Worm (Caenorhabditis elegans) whole organism, late embryonic: Measurements from ENCODE around the gene Y6E2A.10.

Source experiments
- F13H6.1 ChIP-seq: sonication (generic microtip); optimal IDR thresholded peaks from 2 replicates; lab custom pipeline; 2016; ENCODE audit warnings: missing genetic modification characterization, missing compliant biosample characterization
- ceh-19 ChIP-seq: fragments of 200-800 bp; sonication (Bioruptor generic); optimal IDR thresholded peaks from 2 replicates; lab custom pipeline; 2018; ENCODE audit warnings: mild to moderate bottlenecking, missing genetic modification characterization, missing compliant biosample characterization
- elt-4 ChIP-seq: sonication (generic microtip); optimal IDR thresholded peaks from 2 replicates; lab custom pipeline; 2016; ENCODE audit warnings: missing genetic modification characterization, missing compliant biosample characterization
- fax-1 ChIP-seq: sonication (generic microtip); optimal IDR thresholded peaks from 2 replicates; lab custom pipeline; 2016; ENCODE audit warnings: missing genotype, missing genetic modification characterization, missing compliant biosample characterization
- fkh-10 ChIP-seq: fragments of 150-350 bp; optimal IDR thresholded peaks from 2 replicates; lab custom pipeline; 2014; ENCODE audit warnings: missing biosample characterization, missing genetic modification reagents, missing genetic modification characterization
- hlh-13 ChIP-seq: fragments of 200-800 bp; sonication (Bioruptor generic); optimal IDR thresholded peaks from 2 replicates; lab custom pipeline; 2018; ENCODE audit warnings: mild to moderate bottlenecking, missing genetic modification characterization, missing compliant biosample characterization
- hlh-6 ChIP-seq: sonication (generic microtip); optimal IDR thresholded peaks from 2 replicates; lab custom pipeline; 2016; ENCODE audit warnings: missing genotype, missing genetic modification characterization, missing compliant biosample characterization
- pag-3 ChIP-seq: sonication (generic microtip); optimal IDR thresholded peaks from 2 replicates; lab custom pipeline; 2016; ENCODE audit warnings: missing compliant biosample characterization, missing genetic modification characterization, borderline replicate concordance
- pha-4 ChIP-seq: fragments of 150-350 bp; optimal IDR thresholded peaks from 2 replicates; lab custom pipeline; 2018; ENCODE audit warnings: missing biosample characterization, missing genetic modification reagents, missing genetic modification characterization
- pqm-1 ChIP-seq: sonication (generic microtip); optimal IDR thresholded peaks from 2 replicates; lab custom pipeline; 2016; ENCODE audit warnings: missing genetic modification characterization, missing compliant biosample characterization
- tbx-2 ChIP-seq: sonication (generic microtip); optimal IDR thresholded peaks from 2 replicates; lab custom pipeline; 2016; ENCODE audit warnings: missing genetic modification characterization, missing compliant biosample characterization
- tbx-7 ChIP-seq: sonication (generic microtip); optimal IDR thresholded peaks from 2 replicates; lab custom pipeline; 2016; ENCODE audit warnings: missing genotype, missing genetic modification characterization, missing compliant biosample characterization
- unc-55 ChIP-seq: sonication (generic microtip); optimal IDR thresholded peaks from 2 replicates; lab custom pipeline; 2017; ENCODE audit warnings: missing biosample characterization, missing genetic modification reagents, missing genetic modification characterization
- ztf-16 ChIP-seq: sonication (generic microtip); optimal IDR thresholded peaks from 2 replicates; lab custom pipeline; 2017; ENCODE audit warnings: missing genetic modification characterization, missing compliant biosample characterization

- TF ChIP-seq pag-3 (tag; lab: Kevin White, UChicago) (no peak), hlh-6 (tag; lab: Kevin White, UChicago) (no peak), fax-1 (tag; lab: Kevin White, UChicago) (no peak), fkh-10 (GFP tag; lab: Kevin White, UChicago) (no peak), F13H6.1 (tag; lab: Kevin White, UChicago) (no peak), ztf-16 (tag; lab: Kevin White, UChicago) (no peak), pqm-1 (no peak), hlh-13 (GFP tag; lab: Kevin White, UChicago) (no peak), unc-55 (GFP tag; lab: Kevin White, UChicago) (no peak), pha-4 (no peak), elt-4 (tag; lab: Kevin White, UChicago) (no peak), ceh-19 (no peak), tbx-7 (tag; lab: Kevin White, UChicago) (no peak), tbx-2 (no peak)
These were observed 30.6 kb downstream of the Y6E2A.10 start, which contains the start of gene nhr-199 for ce11 chrV:15699799-15700198.
